Worm (Caenorhabditis elegans): ENCODE measurements around the gene srw-103.

ce11 chrV:1698400-1698799 lies 18.6 kb upstream of the srw-103 start:
- TF ChIP-seq nhr-237 (tag; optimal IDR thresholded peaks at IDR 0.05): no peak
- TF ChIP-seq peb-1 (tag; optimal IDR thresholded peaks at IDR 0.05): no peak
- no peak for TF ChIP-seq ztf-11 (tag; optimal IDR thresholded peaks at IDR 0.05)

All from whole organism, L2 larva.